Fruit fly (Drosophila melanogaster) whole organism, embryonic: ENCODE measurements around the gene CG9117.
A peak's percentile ranks its signal among the peaks of the same experiment; 100 is the strongest.

Source experiments
- Ada2b ChIP-seq: fragments of 200-800 bp; sonication (Bioruptor generic); IDR thresholded peaks from 2 replicates; pipeline ENCODE4 v1.3.6; 2022; ENCODE audit warnings: missing biosample characterization, missing genetic modification characterization
- Blimp-1 ChIP-seq: fragments of 200-800 bp; sonication (Bioruptor generic); optimal IDR thresholded peaks from 3 replicates; lab custom pipeline; 2018; ENCODE audit warnings: missing biosample characterization, missing genetic modification characterization, mild to moderate bottlenecking, moderate library complexity, missing genetic modification reagents
- Bteb2 ChIP-seq: fragments of 200-800 bp; sonication (Bioruptor generic); optimal IDR thresholded peaks from 2 replicates; lab custom pipeline; 2016; ENCODE audit warnings: missing biosample characterization, missing genetic modification characterization
- CG11247 ChIP-seq: fragments of 200-800 bp; sonication (Bioruptor generic); IDR thresholded peaks from 2 replicates; pipeline ENCODE4 v1.3.6; 2022; ENCODE audit warnings: missing biosample characterization, missing genetic modification characterization
- CG11456 ChIP-seq: fragments of 200-800 bp; sonication (Bioruptor generic); IDR thresholded peaks from 3 replicates; pipeline ENCODE4 v1.3.6; 2022; ENCODE audit warnings: missing biosample characterization, missing genetic modification characterization
- CG11695 ChIP-seq: fragments of 200-800 bp; sonication (Bioruptor generic); IDR thresholded peaks from 3 replicates; pipeline ENCODE4 v1.3.6; 2022; ENCODE audit warnings: missing biosample characterization, missing genetic modification characterization
- CG12104 ChIP-seq: fragments of 200-800 bp; sonication (Bioruptor generic); optimal IDR thresholded peaks from 3 replicates; lab custom pipeline; 2016; ENCODE audit warnings: missing biosample characterization, missing genetic modification characterization
- CG12299 ChIP-seq: fragments of 200-800 bp; sonication (Bioruptor generic); optimal IDR thresholded peaks from 2 replicates; lab custom pipeline; 2018; ENCODE audit warnings: missing biosample characterization, mild to moderate bottlenecking, missing genetic modification characterization
- CG12391 ChIP-seq: fragments of 200-800 bp; sonication (Bioruptor generic); optimal IDR thresholded peaks from 3 replicates; lab custom pipeline; 2018; ENCODE audit warnings: missing biosample characterization, mild to moderate bottlenecking, missing genetic modification characterization, moderate library complexity
- CG12942 ChIP-seq: fragments of 200-800 bp; sonication (Bioruptor generic); optimal IDR thresholded peaks from 3 replicates; lab custom pipeline; 2016; ENCODE audit warnings: missing biosample characterization, missing genetic modification characterization
- CG13287 ChIP-seq: fragments of 200-800 bp; sonication (Bioruptor generic); IDR thresholded peaks from 2 replicates; pipeline ENCODE4 v1.3.6; 2022; ENCODE audit warnings: missing biosample characterization, missing genetic modification characterization; ENCODE audit not compliant: partially characterized antibody
- CG13296 ChIP-seq: fragments of 200-800 bp; sonication (Bioruptor generic); optimal IDR thresholded peaks from 3 replicates; lab custom pipeline; 2018; ENCODE audit warnings: missing biosample characterization, mild to moderate bottlenecking, missing genetic modification characterization
- CG17186 ChIP-seq: fragments of 200-800 bp; sonication (Bioruptor generic); optimal IDR thresholded peaks from 3 replicates; lab custom pipeline; 2017; ENCODE audit warnings: missing biosample characterization, missing genetic modification reagents, missing genetic modification characterization
- CG17359 ChIP-seq: fragments of 200-800 bp; sonication (Bioruptor generic); optimal IDR thresholded peaks from 3 replicates; lab custom pipeline; 2018; ENCODE audit warnings: missing biosample characterization, mild to moderate bottlenecking, missing genetic modification characterization, moderate library complexity
- CG2129 ChIP-seq: fragments of 200-800 bp; sonication (Bioruptor generic); IDR thresholded peaks from 2 replicates; pipeline ENCODE4 v1.3.6; 2022; ENCODE audit warnings: missing biosample characterization, missing genetic modification characterization; ENCODE audit not compliant: partially characterized antibody
- CG30403 ChIP-seq: fragments of 200-800 bp; sonication (Bioruptor generic); optimal IDR thresholded peaks from 3 replicates; lab custom pipeline; 2016; ENCODE audit warnings: missing biosample characterization, missing genetic modification characterization
- CG33557 ChIP-seq: fragments of 200-800 bp; sonication (Bioruptor generic); optimal IDR thresholded peaks from 2 replicates; lab custom pipeline; 2019; ENCODE audit warnings: missing biosample characterization, mild to moderate bottlenecking, missing genetic modification characterization, moderate library complexity
- CG3847 ChIP-seq: fragments of 200-800 bp; sonication (Bioruptor generic); IDR thresholded peaks from 2 replicates; pipeline ENCODE4 v1.3.6; 2022; ENCODE audit warnings: missing biosample characterization, missing genetic modification characterization
- CG9727 ChIP-seq: fragments of 200-800 bp; sonication (Bioruptor generic); optimal IDR thresholded peaks from 3 replicates; lab custom pipeline; 2017; ENCODE audit warnings: missing biosample characterization, mild to moderate bottlenecking, missing genetic modification characterization
- CG9876 ChIP-seq: fragments of 200-800 bp; sonication (Bioruptor generic); optimal IDR thresholded peaks from 2 replicates; lab custom pipeline; 2016; ENCODE audit warnings: missing biosample characterization, missing genetic modification characterization
- D19B ChIP-seq: fragments of 200-800 bp; sonication (Bioruptor generic); optimal IDR thresholded peaks from 2 replicates; lab custom pipeline; 2017; ENCODE audit warnings: missing biosample characterization, mild to moderate bottlenecking, missing genetic modification characterization
- Dfd ChIP-seq, 2 experiments: fragments of >200 bp; optimal IDR thresholded peaks; 2 replicates each; lab custom pipeline; 2017; ENCODE audit warnings: missing biosample characterization in 2 of 2, missing genetic modification characterization in 2 of 2
- Gsc ChIP-seq: fragments of 200-800 bp; sonication (Bioruptor generic); IDR thresholded peaks from 2 replicates; pipeline ENCODE4 v1.3.6; 2022; ENCODE audit warnings: missing biosample characterization, missing genetic modification characterization
- HLH4C ChIP-seq: fragments of 200-800 bp; sonication (Bioruptor generic); IDR thresholded peaks from 3 replicates; pipeline ENCODE4 v1.3.6; 2022; ENCODE audit warnings: missing biosample characterization, missing genetic modification characterization; ENCODE audit not compliant: partially characterized antibody
- Hr3 ChIP-seq: fragments of 200-800 bp; sonication (Bioruptor generic); optimal IDR thresholded peaks from 3 replicates; lab custom pipeline; 2016; ENCODE audit warnings: missing biosample characterization, missing genetic modification characterization
- Lhr ChIP-seq: fragments of 200-800 bp; sonication (Bioruptor generic); optimal IDR thresholded peaks from 3 replicates; lab custom pipeline; 2017; ENCODE audit warnings: mild to moderate bottlenecking, missing biosample characterization, missing genetic modification reagents, missing genetic modification characterization
- Mad ChIP-seq: fragments of 200-800 bp; sonication (Bioruptor generic); optimal IDR thresholded peaks from 2 replicates; lab custom pipeline; 2016; ENCODE audit warnings: missing biosample characterization, missing genetic modification characterization
- Med ChIP-seq: fragments of 200-800 bp; sonication (Bioruptor generic); peaks from one replicate; lab custom pipeline; 2016; ENCODE audit warnings: missing biosample characterization, missing genetic modification characterization, mild to moderate bottlenecking, inconsistent platforms, moderate library complexity
- NC2α ChIP-seq: fragments of 200-800 bp; sonication (Bioruptor generic); optimal IDR thresholded peaks from 2 replicates; lab custom pipeline; 2016; ENCODE audit warnings: missing biosample characterization, missing genetic modification characterization
- Nf-YC ChIP-seq: fragments of 200-800 bp; optimal IDR thresholded peaks from 3 replicates; lab custom pipeline; 2019; ENCODE audit warnings: missing biosample characterization, mild to moderate bottlenecking, missing genetic modification characterization, moderate library complexity
- Ptx1 ChIP-seq: fragments of 200-800 bp; sonication (Bioruptor generic); IDR thresholded peaks from 2 replicates; pipeline ENCODE4 v1.3.6; 2022; ENCODE audit warnings: missing biosample characterization, missing genetic modification characterization
- Side ChIP-seq: fragments of 200-800 bp; sonication (Bioruptor generic); optimal IDR thresholded peaks from 2 replicates; lab custom pipeline; 2016; ENCODE audit warnings: missing biosample characterization, missing genetic modification characterization
- Sin3A ChIP-seq: fragments of >200 bp; optimal IDR thresholded peaks from 2 replicates; lab custom pipeline; 2018
- ase ChIP-seq: fragments of 200-800 bp; sonication (Bioruptor generic); IDR thresholded peaks from 3 replicates; pipeline ENCODE4 v1.3.6; 2022; ENCODE audit warnings: missing biosample characterization, missing genetic modification characterization
- bbx ChIP-seq: fragments of 200-800 bp; sonication (Bioruptor generic); IDR thresholded peaks from 2 replicates; pipeline ENCODE4 v1.3.6; 2022; ENCODE audit warnings: missing biosample characterization, missing genetic modification characterization; ENCODE audit not compliant: partially characterized antibody
- dysf ChIP-seq: fragments of 200-800 bp; sonication (Bioruptor generic); IDR thresholded peaks from 3 replicates; pipeline ENCODE4 v1.3.6; 2022; ENCODE audit warnings: missing biosample characterization, missing genetic modification characterization
- exex ChIP-seq: fragments of 200-800 bp; sonication (Bioruptor generic); optimal IDR thresholded peaks from 4 replicates; lab custom pipeline; 2018; ENCODE audit warnings: missing biosample characterization, mild to moderate bottlenecking, missing genetic modification characterization, moderate library complexity
- eyg ChIP-seq: fragments of 200-800 bp; sonication (Bioruptor generic); optimal IDR thresholded peaks from 3 replicates; lab custom pipeline; 2016; ENCODE audit warnings: missing biosample characterization, missing genetic modification characterization
- gt ChIP-seq: fragments of 200-800 bp; sonication (Bioruptor generic); IDR thresholded peaks from 2 replicates; pipeline ENCODE4 v1.3.6; 2022; ENCODE audit warnings: missing biosample characterization, missing genetic modification characterization
- kah ChIP-seq: fragments of 200-800 bp; sonication (Bioruptor generic); optimal IDR thresholded peaks from 2 replicates; lab custom pipeline; 2018; ENCODE audit warnings: missing biosample characterization, mild to moderate bottlenecking, missing genetic modification characterization
- klu ChIP-seq: fragments of 200-800 bp; sonication (Bioruptor generic); IDR thresholded peaks from 2 replicates; pipeline ENCODE4 v1.3.6; 2022; ENCODE audit warnings: missing biosample characterization, missing genetic modification characterization
- mam ChIP-seq: fragments of 200-800 bp; sonication (Bioruptor generic); optimal IDR thresholded peaks from 3 replicates; lab custom pipeline; 2016; ENCODE audit warnings: missing biosample characterization, missing genetic modification characterization
- onecut ChIP-seq: fragments of 200-800 bp; sonication (Bioruptor generic); IDR thresholded peaks from 2 replicates; pipeline ENCODE4 v1.3.6; 2022; ENCODE audit warnings: missing biosample characterization, missing genetic modification characterization
- phol ChIP-seq: fragments of 200-800 bp; sonication (Bioruptor generic); optimal IDR thresholded peaks from 3 replicates; lab custom pipeline; 2018; ENCODE audit warnings: missing biosample characterization, mild to moderate bottlenecking, missing genetic modification characterization, moderate library complexity
- rib ChIP-seq: fragments of 200-800 bp; sonication (Bioruptor generic); IDR thresholded peaks from 2 replicates; pipeline ENCODE4 v1.3.6; 2022; ENCODE audit warnings: missing biosample characterization, missing genetic modification characterization
- sr ChIP-seq: fragments of 200-800 bp; sonication (Bioruptor generic); IDR thresholded peaks from 3 replicates; pipeline ENCODE4 v1.3.6; 2022; ENCODE audit warnings: missing biosample characterization, missing genetic modification characterization
- tll ChIP-seq, 2 experiments: fragments of 200-800 bp in 1 of 2; fragments of >200 bp in 1 of 2; sonication (Bioruptor generic) in 1 of 2; optimal IDR thresholded peaks; 2 replicates each; lab custom pipeline; 2017 to 2019; ENCODE audit warnings: missing biosample characterization in 2 of 2, missing genetic modification characterization in 2 of 2, mild to moderate bottlenecking in 1 of 2, moderate library complexity in 1 of 2
- tx ChIP-seq: fragments of 200-800 bp; sonication (Bioruptor generic); optimal IDR thresholded peaks from 2 replicates; lab custom pipeline; 2016; ENCODE audit warnings: missing biosample characterization, missing genetic modification characterization
- vnd ChIP-seq: fragments of 200-800 bp; sonication (Bioruptor generic); IDR thresholded peaks from 3 replicates; pipeline ENCODE4 v1.3.6; 2022; ENCODE audit warnings: missing biosample characterization, missing genetic modification characterization; ENCODE audit not compliant: partially characterized antibody
- wdn ChIP-seq: fragments of 200-800 bp; sonication (Bioruptor generic); IDR thresholded peaks from 2 replicates; pipeline ENCODE4 v1.3.6; 2022; ENCODE audit warnings: missing biosample characterization, missing genetic modification characterization
- z ChIP-seq: fragments of 200-800 bp; sonication (Bioruptor generic); IDR thresholded peaks from 3 replicates; pipeline ENCODE4 v1.3.6; 2022; ENCODE audit warnings: missing biosample characterization, missing genetic modification characterization

The CG9117 gene

dm6 chr2L:6037830-6038229 lies at the start of gene CG9117, which contains the start of gene CG31643 (continued):
- no peak for TF ChIP-seq vnd
- TF ChIP-seq Med (GFP tag; lab: Kevin White, UChicago), result peak; percentile 91
- TF ChIP-seq CG11695 (GFP tag; lab: Robert Waterston, UW), result peak; percentile 43; the same call in 1 of the 3 replicates
- TF ChIP-seq CG3847 (GFP tag; lab: Robert Waterston, UW), result peak; percentile 28; the same call in 1 of the 2 replicates
- 0 out of 3 replicates have a peak, but pooled peaks have one; percentile 6 for TF ChIP-seq dysf (GFP tag; lab: Robert Waterston, UW)
- no peak for TF ChIP-seq NC2α (GFP tag; lab: Kevin White, UChicago)
- no peak for TF ChIP-seq Gsc
- TF ChIP-seq bbx (GFP tag; lab: Robert Waterston, UW), result no peak
- TF ChIP-seq CG9876 (GFP tag; lab: Kevin White, UChicago), result no peak
- peak; percentile 27 for TF ChIP-seq Mad (GFP tag; lab: Kevin White, UChicago)
- TF ChIP-seq CG12299 (tag; lab: Kevin White, UChicago), result peak; percentile 31
- TF ChIP-seq exex, result peak; percentile 60
- peak; percentile 71 for TF ChIP-seq Side
- TF ChIP-seq HLH4C, result no peak
- TF ChIP-seq tx (GFP tag; lab: Kevin White, UChicago), result peak; percentile 58
- TF ChIP-seq CG11456, result no peak
- TF ChIP-seq CG2129 (GFP tag; lab: Robert Waterston, UW), result no peak
- no peak for TF ChIP-seq wdn (GFP tag; lab: Robert Waterston, UW)
- no peak for TF ChIP-seq CG13296 (GFP tag; lab: Kevin White, UChicago)
- TF ChIP-seq Blimp-1 (GFP tag; lab: Kevin White, UChicago), result no peak
- peak; percentile 100 for TF ChIP-seq kah (GFP tag; lab: Kevin White, UChicago)
- TF ChIP-seq CG33557 (GFP tag; lab: Kevin White, UChicago), result peak; percentile 20
- peak; percentile 42 for TF ChIP-seq eyg (GFP tag; lab: Kevin White, UChicago)
- TF ChIP-seq CG9727, result peak; percentile 51
- no peak for TF ChIP-seq onecut (GFP tag; lab: Robert Waterston, UW)
- TF ChIP-seq gt (GFP tag; lab: Robert Waterston, UW), result no peak
- peak; percentile 14 for TF ChIP-seq CG12104 (GFP tag; lab: Kevin White, UChicago)
- TF ChIP-seq mam (GFP tag; lab: Kevin White, UChicago), result peak; percentile 78
- TF ChIP-seq D19B (GFP tag; lab: Kevin White, UChicago), result no peak
- peak; percentile 30 for TF ChIP-seq CG17186 (GFP tag; lab: Kevin White, UChicago)
- TF ChIP-seq Bteb2 (GFP tag; lab: Kevin White, UChicago), result peak; percentile 73
- TF ChIP-seq z (GFP tag; lab: Robert Waterston, UW), result no peak
- no peak for TF ChIP-seq klu (GFP tag; lab: Robert Waterston, UW)
- peak; percentile 62 for TF ChIP-seq CG13287 (GFP tag; lab: Robert Waterston, UW)
- peak; percentile 57 for TF ChIP-seq CG12942 (GFP tag; lab: Kevin White, UChicago)
- TF ChIP-seq rib, result no peak
- peak; percentile 61 for TF ChIP-seq CG17359 (tag; lab: Kevin White, UChicago)
- peak; percentile 18 for TF ChIP-seq Sin3A (lab: Kevin White, UChicago)
- TF ChIP-seq sr (GFP tag; lab: Robert Waterston, UW), result no peak
- peak in 1 of 2 experiments; percentile 76 for TF ChIP-seq tll (GFP tag; optimal IDR thresholded peaks at IDR 0.05; lab: Kevin White, UChicago)
- peak; percentile 23 for TF ChIP-seq Hr3
- TF ChIP-seq Ptx1 (GFP tag; lab: Robert Waterston, UW), result no peak
- 0 out of 2 replicates have a peak, but pooled peaks have one; percentile 22 for TF ChIP-seq Ada2b (GFP tag; lab: Robert Waterston, UW)
- TF ChIP-seq Nf-YC (tag; lab: Kevin White, UChicago), result no peak
- TF ChIP-seq CG12391 (tag; lab: Kevin White, UChicago), result peak; percentile 76
- TF ChIP-seq Lhr, result no peak
- peak; percentile 69 for TF ChIP-seq phol (tag; lab: Kevin White, UChicago)
- no peak for TF ChIP-seq Dfd (GFP tag; optimal IDR thresholded peaks at IDR 0.05; lab: Kevin White, UChicago)
- no peak for TF ChIP-seq CG11247 (GFP tag; lab: Robert Waterston, UW)
- 0 out of 3 replicates have a peak, but pooled peaks have one; percentile 47 for TF ChIP-seq ase (GFP tag; lab: Robert Waterston, UW)
- TF ChIP-seq CG30403 (GFP tag; lab: Kevin White, UChicago), result peak; percentile 70
